Worm (Caenorhabditis elegans): ENCODE results near the gene cyl-1.

- TF ChIP-seq fkh-10 (GFP tag; optimal IDR thresholded peaks at IDR 0.05) (peak; percentile 91), nhr-12 (tag; optimal IDR thresholded peaks at IDR 0.05) (no peak), pha-4 (tag; optimal IDR thresholded peaks at IDR 0.05) (peak; percentile 16), unc-62 (GFP tag; optimal IDR thresholded peaks at IDR 0.05) (no peak), fos-1 (tag; optimal IDR thresholded peaks at IDR 0.05) (no peak), nhr-11 (tag; optimal IDR thresholded peaks at IDR 0.05) (no peak), elt-1 (tag; optimal IDR thresholded peaks at IDR 0.05) (no peak), ztf-11 (tag; optimal IDR thresholded peaks at IDR 0.05) (no peak), ama-1 (optimal IDR thresholded peaks at IDR 0.05) (peak; percentile 7), nhr-43 (tag; optimal IDR thresholded peaks at IDR 0.05; ENCODE audit: poor library complexity, severe bottlenecking) (no peak), nhr-237 (tag; optimal IDR thresholded peaks at IDR 0.05) (no peak)
Measured at ce11 chrV:11990511-11991127, 2.9 kb downstream of the cyl-1 start.

Data from whole organism, L3 larva.